Fruit fly (Drosophila melanogaster): ENCODE results near the gene CG8607.
A peak's percentile ranks its signal among the peaks of the same experiment; 100 is the strongest.

Gene CG8607

dm6 chr3L:7328567-7329253 is 8.8 kb downstream of the CG8607 start, which contains the start of the genes mrva, CG42307 and mus312 (continued):
- peak; percentile 97 for TF ChIP-seq B-H2 (GFP tag; optimal IDR thresholded peaks at IDR 0.05)
- peak; percentile 78 for TF ChIP-seq CG4730 (GFP tag; IDR thresholded peaks at IDR 0.05)
- TF ChIP-seq Mad (GFP tag; optimal IDR thresholded peaks at IDR 0.05): peak; percentile 41
- TF ChIP-seq az2 (GFP tag; optimal IDR thresholded peaks at IDR 0.05): peak; percentile 88
- no peak for TF ChIP-seq CG8281 (tag; optimal IDR thresholded peaks at IDR 0.05)
- TF ChIP-seq CG6765 (GFP tag; optimal IDR thresholded peaks at IDR 0.05): peak; percentile 89
- TF ChIP-seq Trl (optimal IDR thresholded peaks at IDR 0.05): no peak
- TF ChIP-seq Trl (GFP tag; optimal IDR thresholded peaks at IDR 0.05): peak; percentile 42
- TF ChIP-seq en (GFP tag; optimal IDR thresholded peaks at IDR 0.05): no peak
- peak; percentile 79 for TF ChIP-seq CG17328 (GFP tag; IDR thresholded peaks at IDR 0.05)
- peak; percentile 5 for TF ChIP-seq CG9876 (GFP tag; optimal IDR thresholded peaks at IDR 0.05)
- peak; percentile 78 for TF ChIP-seq Oaz (GFP tag; IDR thresholded peaks at IDR 0.05)
- peak; percentile 84 for TF ChIP-seq ssp (GFP tag; IDR thresholded peaks at IDR 0.05)
- peak; percentile 42 for TF ChIP-seq tup (GFP tag; optimal IDR thresholded peaks at IDR 0.05)
- peak; percentile 77 for TF ChIP-seq Nf-YB (GFP tag; optimal IDR thresholded peaks at IDR 0.05)
- TF ChIP-seq H2.0 (GFP tag; IDR thresholded peaks at IDR 0.05): peak; percentile 80
- TF ChIP-seq Aef1 (GFP tag; IDR thresholded peaks at IDR 0.05): peak; percentile 76
- peak; percentile 77; the same call in 1 of the 2 replicates for TF ChIP-seq ranshi (GFP tag; IDR thresholded peaks at IDR 0.05)
- peak; percentile 78 for TF ChIP-seq stc (GFP tag; IDR thresholded peaks at IDR 0.05)
- no peak for TF ChIP-seq tx (GFP tag; optimal IDR thresholded peaks at IDR 0.05)
- peak in 1 of 2 experiments; percentile 54 for TF ChIP-seq Hr51 (GFP tag; optimal IDR thresholded peaks at IDR 0.05)
- peak; percentile 82 for TF ChIP-seq sob (GFP tag; IDR thresholded peaks at IDR 0.05)
- no peak for TF ChIP-seq Jarid2 (GFP tag; optimal IDR thresholded peaks at IDR 0.05)
- peak; percentile 85 for TF ChIP-seq zfh1 (GFP tag; IDR thresholded peaks at IDR 0.05)
- no peak for TF ChIP-seq ham (GFP tag; IDR thresholded peaks at IDR 0.05)
- TF ChIP-seq CG12769 (tag; optimal IDR thresholded peaks at IDR 0.05): no peak
- peak; percentile 43 for TF ChIP-seq Sin3A (optimal IDR thresholded peaks at IDR 0.05)
- TF ChIP-seq CG14441 (GFP tag; IDR thresholded peaks at IDR 0.05): peak; percentile 69
- TF ChIP-seq chif (GFP tag; optimal IDR thresholded peaks at IDR 0.05): peak in 1 of 2 experiments; percentile 49
- peak; percentile 65 for TF ChIP-seq mirr (GFP tag; optimal IDR thresholded peaks at IDR 0.05)
- peak; percentile 55 for TF ChIP-seq Taf1 (GFP tag; IDR thresholded peaks at IDR 0.05)
- TF ChIP-seq CG2116 (GFP tag; optimal IDR thresholded peaks at IDR 0.05): peak; percentile 85
- peak; percentile 76 for TF ChIP-seq CG14050 (GFP tag; IDR thresholded peaks at IDR 0.05)
- TF ChIP-seq caup (GFP tag; optimal IDR thresholded peaks at IDR 0.05; ENCODE audit: severe bottlenecking): peak; percentile 75
- TF ChIP-seq CG13296 (GFP tag; optimal IDR thresholded peaks at IDR 0.05): peak; percentile 92
- peak; percentile 82 for TF ChIP-seq CG4404 (GFP tag; IDR thresholded peaks at IDR 0.05)
- TF ChIP-seq CG9727 (GFP tag; optimal IDR thresholded peaks at IDR 0.05): peak; percentile 78
- no peak for TF ChIP-seq CG17568 (GFP tag; optimal IDR thresholded peaks at IDR 0.05)
- TF ChIP-seq disco-r (GFP tag; optimal IDR thresholded peaks at IDR 0.05): no peak
- peak; percentile 89 for TF ChIP-seq CG13624 (GFP tag; optimal IDR thresholded peaks at IDR 0.05)
- TF ChIP-seq CG17802 (tag; optimal IDR thresholded peaks at IDR 0.05): peak; percentile 53
- TF ChIP-seq Poxn (GFP tag; IDR thresholded peaks at IDR 0.05): peak; percentile 27; the same call in 1 of the 2 replicates
- peak; percentile 96 for TF ChIP-seq CoRest (tag; optimal IDR thresholded peaks at IDR 0.05)
- TF ChIP-seq CG13775 (GFP tag; optimal IDR thresholded peaks at IDR 0.05): peak; percentile 93
- peak; percentile 43; the same call in 1 of the 2 replicates for TF ChIP-seq sens-2 (GFP tag; IDR thresholded peaks at IDR 0.05)
- TF ChIP-seq CG7372 (GFP tag; IDR thresholded peaks at IDR 0.05): peak; percentile 72
- peak; percentile 87 for TF ChIP-seq CG4617 (GFP tag; optimal IDR thresholded peaks at IDR 0.05; ENCODE audit: borderline replicate concordance)
- peak; percentile 89 for TF ChIP-seq CG15696 (tag; optimal IDR thresholded peaks at IDR 0.05)
- TF ChIP-seq fd102C (GFP tag; optimal IDR thresholded peaks at IDR 0.05): no peak
- TF ChIP-seq CG34422 (GFP tag; IDR thresholded peaks at IDR 0.05): peak; percentile 86
- peak; percentile 91 for TF ChIP-seq CG32532 (GFP tag; IDR thresholded peaks at IDR 0.05)
